Worm (Caenorhabditis elegans) whole organism, L1 larva: ENCODE results near the gene egrh-3.
A peak's percentile ranks its signal among the peaks of the same experiment; 100 is the strongest.

Experiments
- C16A3.4 ChIP-seq: fragments of 150-350 bp; optimal IDR thresholded peaks from 2 replicates; lab custom pipeline; 2014; ENCODE audit warnings: missing biosample characterization, missing genetic modification characterization
- aha-1 ChIP-seq: fragments of 150-350 bp; optimal IDR thresholded peaks from 2 replicates; lab custom pipeline; 2014; ENCODE audit warnings: missing biosample characterization, missing genetic modification characterization
- ama-1 ChIP-seq: fragments of 150-350 bp; optimal IDR thresholded peaks from 2 replicates; lab custom pipeline; 2014
- blmp-1 ChIP-seq: fragments of 150-350 bp; optimal IDR thresholded peaks from 2 replicates; lab custom pipeline; 2014; ENCODE audit warnings: missing biosample characterization, missing genetic modification characterization
- ceh-63 ChIP-seq: fragments of 200-800 bp; sonication (Bioruptor generic); optimal IDR thresholded peaks from 2 replicates; lab custom pipeline; 2018; ENCODE audit warnings: mild to moderate bottlenecking, missing genetic modification characterization, missing compliant biosample characterization
- ceh-88 ChIP-seq: fragments of 200-800 bp; sonication (Bioruptor generic); IDR thresholded peaks from 2 replicates; pipeline ENCODE4 v1.3.6; 2022; ENCODE audit warnings: missing genetic modification characterization, missing compliant biosample characterization
- ces-1 ChIP-seq: fragments of 150-350 bp; optimal IDR thresholded peaks from 2 replicates; lab custom pipeline; 2014; ENCODE audit warnings: missing biosample characterization, missing genetic modification reagents, missing genetic modification characterization
- egl-13 ChIP-seq: sonication (generic microtip); optimal IDR thresholded peaks from 2 replicates; lab custom pipeline; 2016; ENCODE audit warnings: missing genotype, missing genetic modification reagents, missing genetic modification characterization, missing compliant biosample characterization
- isw-1 ChIP-seq: fragments of 200-800 bp; sonication (Bioruptor generic); IDR thresholded peaks from 2 replicates; pipeline ENCODE4 v1.3.6; 2022; ENCODE audit warnings: missing genetic modification characterization, missing compliant biosample characterization
- lin-13 ChIP-seq: fragments of 150-350 bp; optimal IDR thresholded peaks from 2 replicates; lab custom pipeline; 2014; ENCODE audit warnings: missing biosample characterization, missing genetic modification reagents, missing genetic modification characterization
- lin-14 ChIP-seq: fragments of 200-800 bp; sonication (Bioruptor generic); optimal IDR thresholded peaks from 2 replicates; lab custom pipeline; 2018; ENCODE audit warnings: mild to moderate bottlenecking, missing genetic modification characterization, moderate library complexity, missing compliant biosample characterization
- lin-35 ChIP-seq, 2 experiments: fragments of 150-350 bp; optimal IDR thresholded peaks; 2 replicates each; lab custom pipeline; 2014; ENCODE audit warnings: missing biosample characterization in 2 of 2, missing genetic modification characterization in 2 of 2, missing genetic modification reagents in 2 of 2
- lir-3 ChIP-seq: sonication (generic microtip); optimal IDR thresholded peaks from 2 replicates; lab custom pipeline; 2016; ENCODE audit warnings: mild to moderate bottlenecking, missing genetic modification characterization, moderate library complexity, missing compliant biosample characterization; ENCODE audit not compliant: poor library complexity
- lsy-2 ChIP-seq, 2 experiments: fragments of 150-350 bp; optimal IDR thresholded peaks; 2 replicates each; lab custom pipeline; 2014; ENCODE audit warnings: missing biosample characterization in 2 of 2, missing genetic modification characterization in 2 of 2
- mab-9 ChIP-seq: fragments of 200-800 bp; sonication (Bioruptor generic); IDR thresholded peaks from 2 replicates; pipeline ENCODE4 v1.3.6; 2022; ENCODE audit warnings: missing genetic modification reagents, missing genetic modification characterization, missing compliant biosample characterization
- mep-1 ChIP-seq: fragments of 150-350 bp; optimal IDR thresholded peaks from 2 replicates; lab custom pipeline; 2014; ENCODE audit warnings: missing biosample characterization, missing genetic modification characterization
- nhr-11 ChIP-seq: fragments of 150-350 bp; optimal IDR thresholded peaks from 2 replicates; lab custom pipeline; 2014; ENCODE audit warnings: missing biosample characterization, missing genetic modification characterization
- nhr-12 ChIP-seq: sonication (generic microtip); optimal IDR thresholded peaks from 2 replicates; lab custom pipeline; 2017; ENCODE audit warnings: missing biosample characterization, missing genetic modification characterization
- nhr-19 ChIP-seq: fragments of 200-800 bp; sonication (Bioruptor generic); conservative IDR thresholded peaks from 2 replicates; pipeline ENCODE4 v1.3.6; 2022; ENCODE audit warnings: missing genetic modification characterization, missing compliant biosample characterization
- nhr-47 ChIP-seq: sonication (generic microtip); optimal IDR thresholded peaks from 2 replicates; lab custom pipeline; 2016; ENCODE audit warnings: mild to moderate bottlenecking, missing genetic modification characterization, moderate library complexity, missing compliant biosample characterization
- nhr-76 ChIP-seq: sonication (generic microtip); optimal IDR thresholded peaks from 2 replicates; lab custom pipeline; 2017; ENCODE audit warnings: missing biosample characterization, missing genetic modification characterization
- nhr-77 ChIP-seq: fragments of 150-350 bp; optimal IDR thresholded peaks from 2 replicates; lab custom pipeline; 2014; ENCODE audit warnings: missing biosample characterization, missing genetic modification characterization
- nhr-84 ChIP-seq: sonication (generic microtip); optimal IDR thresholded peaks from 2 replicates; lab custom pipeline; 2017; ENCODE audit warnings: missing biosample characterization, missing genetic modification characterization
- nhr-85 ChIP-seq: sonication (generic microtip); peaks from one replicate; lab custom pipeline; 2016; ENCODE audit warnings: missing genetic modification characterization, inconsistent platforms, missing compliant biosample characterization
- pax-3 ChIP-seq: fragments of 200-800 bp; sonication (Bioruptor generic); optimal IDR thresholded peaks from 2 replicates; lab custom pipeline; 2018; ENCODE audit warnings: mild to moderate bottlenecking, missing genetic modification characterization, moderate library complexity, missing compliant biosample characterization
- snpc-4 ChIP-seq: fragments of 150-350 bp; optimal IDR thresholded peaks from 2 replicates; lab custom pipeline; 2014; ENCODE audit warnings: missing biosample characterization, missing genetic modification characterization
- sox-4 ChIP-seq: sonication (generic microtip); optimal IDR thresholded peaks from 2 replicates; lab custom pipeline; 2016; ENCODE audit warnings: missing genetic modification characterization, missing compliant biosample characterization
- swsn-7 ChIP-seq: sonication (generic microtip); optimal IDR thresholded peaks from 2 replicates; lab custom pipeline; 2016; ENCODE audit warnings: missing genetic modification characterization, missing compliant biosample characterization
- tlp-1 ChIP-seq: fragments of 150-350 bp; optimal IDR thresholded peaks from 2 replicates; lab custom pipeline; 2014; ENCODE audit warnings: missing biosample characterization, missing genetic modification characterization
- unc-62 ChIP-seq: fragments of 150-350 bp; optimal IDR thresholded peaks from 2 replicates; lab custom pipeline; 2014; ENCODE audit warnings: missing biosample characterization, missing genetic modification reagents, missing genetic modification characterization
- unc-86 ChIP-seq: sonication (generic microtip); optimal IDR thresholded peaks from 2 replicates; lab custom pipeline; 2016; ENCODE audit warnings: missing genetic modification characterization, missing compliant biosample characterization
- vab-15 ChIP-seq: sonication (generic microtip); optimal IDR thresholded peaks from 2 replicates; lab custom pipeline; 2017; ENCODE audit warnings: missing genotype, mild to moderate bottlenecking, missing genetic modification characterization, missing compliant biosample characterization
- xbp-1 ChIP-seq: sonication (generic microtip); optimal IDR thresholded peaks from 2 replicates; lab custom pipeline; 2016; ENCODE audit warnings: missing genetic modification characterization, missing compliant biosample characterization
- ztf-11 ChIP-seq, 2 experiments: sonication (generic microtip); optimal IDR thresholded peaks; 2 replicates each; lab custom pipeline; 2016 to 2017; ENCODE audit warnings: missing genetic modification characterization in 2 of 2, missing biosample characterization in 1 of 2, missing compliant biosample characterization in 1 of 2

egrh-3 gene

ce11 chrIV:2639666-2640273 is 48.8 kb downstream of the egrh-3 start (continued):
- no peak for TF ChIP-seq mab-9 (GFP tag; lab: Robert Waterston, UW)
- no peak for TF ChIP-seq nhr-84
- no peak for TF ChIP-seq aha-1 (tag; lab: Kevin White, UChicago)
- TF ChIP-seq lin-14: no peak
- peak; percentile 21 for TF ChIP-seq xbp-1 (tag; lab: Kevin White, UChicago)
- TF ChIP-seq lin-13 (GFP tag; lab: Kevin White, UChicago): no peak
- TF ChIP-seq snpc-4 (tag; lab: Kevin White, UChicago): no peak
- no peak for TF ChIP-seq ztf-11 (tag; optimal IDR thresholded peaks at IDR 0.05; lab: Kevin White, UChicago)
- TF ChIP-seq nhr-12: no peak
- TF ChIP-seq C16A3.4 (tag; lab: Kevin White, UChicago): peak; percentile 2

DNA sequence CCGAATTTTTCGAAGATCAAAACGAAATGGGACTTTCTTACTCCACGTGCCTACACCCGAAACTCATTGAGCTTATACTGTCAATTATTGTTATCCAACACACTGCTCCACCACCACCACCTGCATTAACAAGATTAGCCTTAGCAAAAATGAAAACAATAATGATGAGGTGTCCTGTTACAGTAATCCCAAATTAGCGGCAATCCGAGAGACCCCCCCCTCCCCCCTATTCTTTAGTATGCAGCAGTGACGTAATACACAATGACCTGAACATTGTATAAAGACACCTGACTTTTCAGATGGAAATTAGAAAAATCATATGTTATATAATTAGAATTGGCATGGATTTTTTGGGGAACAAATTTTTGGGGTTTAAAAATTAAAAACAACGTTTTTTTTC is 53.6 kb downstream of the egrh-3 start:
- TF ChIP-seq nhr-77 (tag; lab: Kevin White, UChicago) (no peak), isw-1 (no peak), ceh-63 (GFP tag; lab: Kevin White, UChicago) (no peak), unc-62 (GFP tag; lab: Kevin White, UChicago) (no peak), ces-1 (GFP tag; lab: Kevin White, UChicago) (no peak), nhr-47 (tag; lab: Kevin White, UChicago) (no peak), pax-3 (tag; lab: Kevin White, UChicago) (no peak), nhr-76 (tag; lab: Kevin White, UChicago) (no peak), ama-1 (no peak), ceh-88 (GFP tag; lab: Robert Waterston, UW) (no peak), tlp-1 (tag; lab: Kevin White, UChicago) (no peak), snpc-4 (tag; lab: Kevin White, UChicago) (no peak), nhr-12 (no peak), aha-1 (tag; lab: Kevin White, UChicago) (no peak), lin-35 (GFP tag; optimal IDR thresholded peaks at IDR 0.05; lab: Kevin White, UChicago) (no peak)

- TF ChIP-seq egl-13 (tag; lab: Kevin White, UChicago) (no peak), lir-3 (tag; lab: Kevin White, UChicago) (no peak), swsn-7 (tag; lab: Kevin White, UChicago) (no peak), vab-15 (tag; lab: Kevin White, UChicago) (no peak), blmp-1 (tag; lab: Kevin White, UChicago) (no peak), sox-4 (tag; lab: Kevin White, UChicago) (no peak), unc-86 (no peak), mep-1 (tag; lab: Kevin White, UChicago) (no peak), nhr-19 (no peak), ztf-11 (tag; optimal IDR thresholded peaks at IDR 0.05; lab: Kevin White, UChicago) (no peak), nhr-11 (no peak), lsy-2 (tag; optimal IDR thresholded peaks at IDR 0.05; lab: Kevin White, UChicago) (no peak), nhr-77 (tag; lab: Kevin White, UChicago) (no peak), nhr-85 (no peak)
Measured at ce11 chrIV:2630145-2630544, 58.4 kb downstream of the egrh-3 start.
